Worm (Caenorhabditis elegans): ENCODE measurements around the gene hmit-1.1.

The hmit-1.1 gene

DNA sequence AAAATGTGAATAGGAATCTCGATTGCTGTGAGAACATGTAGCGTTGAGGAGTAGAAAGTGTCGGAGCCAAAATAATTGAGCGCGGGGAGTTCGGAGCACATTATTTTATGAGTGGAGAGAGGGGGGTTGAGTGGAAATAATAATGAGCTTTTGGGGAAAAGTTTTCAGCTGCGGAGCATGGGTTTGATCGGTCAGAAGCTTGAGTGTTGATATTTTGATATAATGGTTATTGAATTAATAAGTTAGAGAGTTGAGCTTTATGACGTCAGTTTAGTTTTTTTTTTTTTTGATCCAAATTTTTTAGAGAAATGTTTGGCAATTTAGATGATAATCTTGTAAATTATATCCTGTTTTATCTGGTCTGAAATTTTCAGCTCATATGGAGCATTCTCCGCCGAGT lies 36.4 kb upstream of the hmit-1.1 start, which contains the start of gene srh-178:
srh-178 (minus strand) TSS at position 101 of the 400 bp plus-strand sequence.
- no peak for TF ChIP-seq nhr-76 (tag; optimal IDR thresholded peaks at IDR 0.05)
- TF ChIP-seq lsy-12 (tag; optimal IDR thresholded peaks at IDR 0.05), result no peak
- TF ChIP-seq fkh-2 (tag; optimal IDR thresholded peaks at IDR 0.05), result no peak
- TF ChIP-seq zag-1 (tag; optimal IDR thresholded peaks at IDR 0.05), result no peak
- no peak for TF ChIP-seq pha-4 (tag; optimal IDR thresholded peaks at IDR 0.05)
- TF ChIP-seq ZK546.5 (tag; optimal IDR thresholded peaks at IDR 0.05), result no peak
- no peak for TF ChIP-seq nhr-12 (tag; optimal IDR thresholded peaks at IDR 0.05)

DNA sequence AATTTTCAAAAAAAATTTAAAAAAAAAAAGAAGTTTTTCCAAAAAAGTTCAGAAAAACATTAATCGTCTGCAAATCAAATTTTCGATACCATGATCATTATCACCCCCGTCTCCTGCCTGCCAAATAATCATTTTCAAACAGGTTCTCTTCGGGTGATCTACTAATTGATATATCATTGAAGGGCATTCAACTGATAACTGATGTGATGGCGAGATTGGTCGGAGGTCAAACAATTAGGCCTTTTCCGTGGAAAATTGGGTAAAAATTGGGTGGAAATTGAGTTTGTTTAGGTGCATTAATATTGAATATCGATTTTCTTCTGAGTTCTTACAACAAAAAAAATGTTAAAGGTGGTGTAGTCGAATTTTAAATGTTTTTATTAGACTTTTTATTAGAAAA lies 29.4 kb upstream of the hmit-1.1 start, which contains the start of gene Y51A2D.18:
Y51A2D.18 (minus strand) TSS at position 101 of the 400 bp plus-strand sequence.
- TF ChIP-seq hmg-11 (tag; optimal IDR thresholded peaks at IDR 0.05), result no peak
- no peak for TF ChIP-seq tbx-2 (tag; optimal IDR thresholded peaks at IDR 0.05)
- no peak for TF ChIP-seq egl-5 (tag; optimal IDR thresholded peaks at IDR 0.05)
- TF ChIP-seq ama-1 (optimal IDR thresholded peaks at IDR 0.05), result no peak
- no peak for TF ChIP-seq skn-1 (tag; optimal IDR thresholded peaks at IDR 0.05)
- no peak for TF ChIP-seq ceh-9 (tag; optimal IDR thresholded peaks at IDR 0.05)
- no peak for TF ChIP-seq daf-12 (tag; optimal IDR thresholded peaks at IDR 0.05)
- TF ChIP-seq elt-3 (tag; optimal IDR thresholded peaks at IDR 0.05), result no peak
- TF ChIP-seq pqm-1 (tag; optimal IDR thresholded peaks at IDR 0.05), result no peak
- no peak for TF ChIP-seq nhr-11 (tag; optimal IDR thresholded peaks at IDR 0.05)
- TF ChIP-seq aly-2 (tag; optimal IDR thresholded peaks at IDR 0.05), result no peak
- no peak for TF ChIP-seq ztf-11 (tag; optimal IDR thresholded peaks at IDR 0.05)
- no peak for TF ChIP-seq mdl-1 (tag; optimal IDR thresholded peaks at IDR 0.05)
- TF ChIP-seq fos-1 (tag; optimal IDR thresholded peaks at IDR 0.05), result no peak
- no peak for TF ChIP-seq nhr-23 (tag; optimal IDR thresholded peaks at IDR 0.05)
- TF ChIP-seq unc-39 (tag; optimal IDR thresholded peaks at IDR 0.05), result no peak

DNA sequence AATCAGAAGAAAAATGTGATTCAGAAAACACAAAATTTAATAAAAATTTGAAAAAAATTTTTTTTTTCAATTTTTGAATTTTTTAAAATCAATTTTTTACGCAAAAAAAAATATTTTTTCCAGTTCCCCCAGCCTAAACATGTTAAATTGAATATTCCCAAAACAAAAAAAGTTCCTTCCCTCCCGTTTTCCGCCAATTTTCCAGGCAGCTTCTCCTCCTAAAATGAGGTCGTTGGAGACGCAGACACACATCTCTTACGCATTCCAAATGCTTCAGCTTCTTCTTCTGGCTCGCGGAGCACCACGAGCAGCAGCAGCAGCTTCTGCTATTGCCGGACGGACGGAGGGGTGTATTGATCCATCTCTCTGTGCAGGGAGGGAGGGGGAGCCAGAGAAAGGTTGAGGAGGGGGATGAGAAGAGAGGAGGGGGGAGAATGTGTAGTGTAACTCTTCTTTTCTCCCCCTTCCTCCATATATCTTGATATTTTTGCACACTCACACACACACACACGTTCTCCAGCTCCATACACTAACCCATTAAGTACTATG lies 26.2 kb upstream of the hmit-1.1 start:
- TF ChIP-seq ceh-82 (tag; optimal IDR thresholded peaks at IDR 0.05) (no peak), nhr-76 (tag; optimal IDR thresholded peaks at IDR 0.05) (no peak), unc-39 (tag; optimal IDR thresholded peaks at IDR 0.05) (no peak), pqm-1 (tag; optimal IDR thresholded peaks at IDR 0.05) (no peak), aly-2 (tag; optimal IDR thresholded peaks at IDR 0.05) (no peak), ceh-28 (tag; optimal IDR thresholded peaks at IDR 0.05) (no peak), nhr-237 (tag; optimal IDR thresholded peaks at IDR 0.05) (no peak), nhr-25 (tag; optimal IDR thresholded peaks at IDR 0.05) (no peak), egl-27 (tag; optimal IDR thresholded peaks at IDR 0.05) (no peak), fkh-2 (tag; optimal IDR thresholded peaks at IDR 0.05) (no peak), lin-39 (tag; optimal IDR thresholded peaks at IDR 0.05) (peak; percentile 78), fkh-10 (GFP tag; optimal IDR thresholded peaks at IDR 0.05) (peak; percentile 51), daf-12 (tag; optimal IDR thresholded peaks at IDR 0.05) (no peak), nhr-11 (tag; optimal IDR thresholded peaks at IDR 0.05) (no peak), skn-1 (tag; optimal IDR thresholded peaks at IDR 0.05) (no peak), tbx-2 (tag; optimal IDR thresholded peaks at IDR 0.05) (no peak), elt-3 (tag; optimal IDR thresholded peaks at IDR 0.05) (no peak), egl-5 (tag; optimal IDR thresholded peaks at IDR 0.05) (no peak), R02D3.7 (tag; optimal IDR thresholded peaks at IDR 0.05) (no peak), snpc-4 (tag; optimal IDR thresholded peaks at IDR 0.05) (peak; percentile 31), ztf-11 (tag; optimal IDR thresholded peaks at IDR 0.05) (no peak), ZK546.5 (tag; optimal IDR thresholded peaks at IDR 0.05) (no peak), nhr-77 (tag; optimal IDR thresholded peaks at IDR 0.05) (no peak), ceh-16 (tag; optimal IDR thresholded peaks at IDR 0.05) (no peak), mml-1 (tag; optimal IDR thresholded peaks at IDR 0.05) (no peak), nfya-1 (tag; optimal IDR thresholded peaks at IDR 0.05; ENCODE audit: insufficient read depth) (peak; percentile 73), hmg-11 (tag; optimal IDR thresholded peaks at IDR 0.05) (peak; percentile 65), lsy-12 (tag; optimal IDR thresholded peaks at IDR 0.05) (no peak), ama-1 (optimal IDR thresholded peaks at IDR 0.05) (no peak), elt-2 (tag; optimal IDR thresholded peaks at IDR 0.05) (no peak), fos-1 (tag; optimal IDR thresholded peaks at IDR 0.05) (no peak), nhr-12 (tag; optimal IDR thresholded peaks at IDR 0.05) (no peak), mdl-1 (tag; optimal IDR thresholded peaks at IDR 0.05) (no peak), nhr-43 (tag; optimal IDR thresholded peaks at IDR 0.05; ENCODE audit: poor library complexity, severe bottlenecking) (no peak), ztf-4 (tag; optimal IDR thresholded peaks at IDR 0.05) (no peak), elt-1 (tag; optimal IDR thresholded peaks at IDR 0.05) (peak; percentile 36), zag-1 (tag; optimal IDR thresholded peaks at IDR 0.05) (no peak), unc-62 (GFP tag; optimal IDR thresholded peaks at IDR 0.05) (no peak), ceh-9 (tag; optimal IDR thresholded peaks at IDR 0.05) (no peak), lin-15B (tag; optimal IDR thresholded peaks at IDR 0.05) (peak; percentile 33), nhr-23 (tag; optimal IDR thresholded peaks at IDR 0.05) (no peak), eor-1 (tag; optimal IDR thresholded peaks at IDR 0.05) (no peak)
